Worm (Caenorhabditis elegans) whole organism, L1 larva: ENCODE data around the gene F46B3.14.

ENCODE experiments used
- C04F5.9 ChIP-seq: sonication (generic microtip); optimal IDR thresholded peaks from 2 replicates; lab custom pipeline; 2016; ENCODE audit warnings: missing genetic modification characterization, missing compliant biosample characterization
- F16B12.6 ChIP-seq: fragments of 150-350 bp; optimal IDR thresholded peaks from 2 replicates; lab custom pipeline; 2014; ENCODE audit warnings: missing biosample characterization, missing genetic modification characterization
- Y116A8C.19 ChIP-seq: sonication (generic microtip); optimal IDR thresholded peaks from 2 replicates; lab custom pipeline; 2016; ENCODE audit warnings: missing compliant biosample characterization, missing genetic modification characterization, borderline replicate concordance
- aha-1 ChIP-seq: fragments of 150-350 bp; optimal IDR thresholded peaks from 2 replicates; lab custom pipeline; 2014; ENCODE audit warnings: missing biosample characterization, missing genetic modification characterization
- alr-1 ChIP-seq: fragments of 200-800 bp; sonication (Bioruptor generic); optimal IDR thresholded peaks from 2 replicates; lab custom pipeline; 2018; ENCODE audit warnings: borderline replicate concordance, mild to moderate bottlenecking, missing genetic modification characterization, missing compliant biosample characterization
- ama-1 ChIP-seq: fragments of 150-350 bp; optimal IDR thresholded peaks from 2 replicates; lab custom pipeline; 2014
- blmp-1 ChIP-seq: fragments of 150-350 bp; optimal IDR thresholded peaks from 2 replicates; lab custom pipeline; 2014; ENCODE audit warnings: missing biosample characterization, missing genetic modification characterization
- ceh-88 ChIP-seq: fragments of 200-800 bp; sonication (Bioruptor generic); IDR thresholded peaks from 2 replicates; pipeline ENCODE4 v1.3.6; 2022; ENCODE audit warnings: missing genetic modification characterization, missing compliant biosample characterization
- ceh-90 ChIP-seq: sonication (generic microtip); optimal IDR thresholded peaks from 2 replicates; lab custom pipeline; 2016; ENCODE audit warnings: missing genetic modification characterization, missing compliant biosample characterization
- dsc-1 ChIP-seq: sonication (generic microtip); optimal IDR thresholded peaks from 2 replicates; lab custom pipeline; 2016; ENCODE audit warnings: mild to moderate bottlenecking, missing genetic modification characterization, missing compliant biosample characterization
- elt-2 ChIP-seq: sonication (generic microtip); optimal IDR thresholded peaks from 2 replicates; lab custom pipeline; 2016; ENCODE audit warnings: missing genetic modification characterization, mild to moderate bottlenecking, inconsistent platforms, missing compliant biosample characterization, missing genetic modification reagents
- elt-3 ChIP-seq, 6 experiments: fragments of 150-350 bp in 1 of 6; sonication (generic microtip); optimal IDR thresholded peaks; 2 replicates each; lab custom pipeline; 2017 to 2018; ENCODE audit warnings: missing biosample characterization in 6 of 6, missing genetic modification characterization in 6 of 6, inconsistent platforms in 1 of 6
- ets-5 ChIP-seq: fragments of 200-800 bp; sonication (Bioruptor generic); IDR thresholded peaks from 2 replicates; pipeline ENCODE4 v1.3.6; 2022; ENCODE audit warnings: missing genetic modification characterization, missing compliant biosample characterization
- fkh-8 ChIP-seq: sonication (generic microtip); optimal IDR thresholded peaks from 2 replicates; lab custom pipeline; 2016; ENCODE audit warnings: mild to moderate bottlenecking, missing genetic modification characterization, missing compliant biosample characterization
- fos-1 ChIP-seq: fragments of 150-350 bp; optimal IDR thresholded peaks from 2 replicates; lab custom pipeline; 2014; ENCODE audit warnings: missing biosample characterization, missing genetic modification characterization
- grh-1 ChIP-seq: fragments of 200-800 bp; sonication (Bioruptor generic); IDR thresholded peaks from 2 replicates; pipeline ENCODE4 v1.3.6; 2022; ENCODE audit warnings: missing genetic modification reagents, missing genetic modification characterization, missing compliant biosample characterization
- hlh-17 ChIP-seq: fragments of 200-800 bp; sonication (Bioruptor generic); optimal IDR thresholded peaks from 2 replicates; lab custom pipeline; 2018; ENCODE audit warnings: missing genetic modification characterization, mild to moderate bottlenecking, missing compliant biosample characterization, moderate library complexity, borderline replicate concordance
- hlh-4 ChIP-seq: sonication (generic microtip); optimal IDR thresholded peaks from 2 replicates; lab custom pipeline; 2016; ENCODE audit warnings: mild to moderate bottlenecking, missing genetic modification characterization, missing compliant biosample characterization
- irx-1 ChIP-seq: sonication (generic microtip); optimal IDR thresholded peaks from 2 replicates; lab custom pipeline; 2016; ENCODE audit warnings: missing genetic modification characterization, missing compliant biosample characterization
- isw-1 ChIP-seq: fragments of 200-800 bp; sonication (Bioruptor generic); IDR thresholded peaks from 2 replicates; pipeline ENCODE4 v1.3.6; 2022; ENCODE audit warnings: missing genetic modification characterization, missing compliant biosample characterization
- lin-14 ChIP-seq: fragments of 200-800 bp; sonication (Bioruptor generic); optimal IDR thresholded peaks from 2 replicates; lab custom pipeline; 2018; ENCODE audit warnings: mild to moderate bottlenecking, missing genetic modification characterization, moderate library complexity, missing compliant biosample characterization
- lin-15B ChIP-seq: fragments of 150-350 bp; sonication (generic microtip); optimal IDR thresholded peaks from 3 replicates; lab custom pipeline; 2014; ENCODE audit warnings: missing biosample characterization, missing genetic modification characterization
- lin-39 ChIP-seq: fragments of 150-350 bp; optimal IDR thresholded peaks from 2 replicates; lab custom pipeline; 2014; ENCODE audit warnings: missing biosample characterization, missing genetic modification reagents, missing genetic modification characterization
- mab-9 ChIP-seq: fragments of 200-800 bp; sonication (Bioruptor generic); IDR thresholded peaks from 2 replicates; pipeline ENCODE4 v1.3.6; 2022; ENCODE audit warnings: missing genetic modification reagents, missing genetic modification characterization, missing compliant biosample characterization
- mdl-1 ChIP-seq, 2 experiments: fragments of 150-350 bp; optimal IDR thresholded peaks; 2 replicates each; lab custom pipeline; 2014 to 2017; ENCODE audit warnings: missing biosample characterization in 2 of 2, missing genetic modification characterization in 2 of 2, inconsistent platforms in 1 of 2
- mef-2 ChIP-seq: fragments of 150-350 bp; optimal IDR thresholded peaks from 2 replicates; lab custom pipeline; 2014; ENCODE audit warnings: missing biosample characterization, missing genetic modification characterization
- nhr-12 ChIP-seq: sonication (generic microtip); optimal IDR thresholded peaks from 2 replicates; lab custom pipeline; 2017; ENCODE audit warnings: missing biosample characterization, missing genetic modification characterization
- nhr-237 ChIP-seq: fragments of 150-350 bp; optimal IDR thresholded peaks from 2 replicates; lab custom pipeline; 2014; ENCODE audit warnings: missing biosample characterization, missing genetic modification characterization
- nhr-84 ChIP-seq: sonication (generic microtip); optimal IDR thresholded peaks from 2 replicates; lab custom pipeline; 2017; ENCODE audit warnings: missing biosample characterization, missing genetic modification characterization
- nhr-85 ChIP-seq: sonication (generic microtip); peaks from one replicate; lab custom pipeline; 2016; ENCODE audit warnings: missing genetic modification characterization, inconsistent platforms, missing compliant biosample characterization
- nhr-90 ChIP-seq: sonication (generic microtip); optimal IDR thresholded peaks from 2 replicates; lab custom pipeline; 2016; ENCODE audit warnings: mild to moderate bottlenecking, missing genetic modification characterization, missing compliant biosample characterization; ENCODE audit not compliant: poor library complexity
- pag-3 ChIP-seq: sonication (generic microtip); optimal IDR thresholded peaks from 2 replicates; lab custom pipeline; 2017; ENCODE audit warnings: missing genetic modification characterization, mild to moderate bottlenecking, missing compliant biosample characterization, antibody characterized with exemption, borderline replicate concordance; ENCODE audit not compliant: insufficient read depth
- pax-3 ChIP-seq: fragments of 200-800 bp; sonication (Bioruptor generic); optimal IDR thresholded peaks from 2 replicates; lab custom pipeline; 2018; ENCODE audit warnings: mild to moderate bottlenecking, missing genetic modification characterization, moderate library complexity, missing compliant biosample characterization
- rnt-1 ChIP-seq: sonication (generic microtip); optimal IDR thresholded peaks from 2 replicates; lab custom pipeline; 2016; ENCODE audit warnings: mild to moderate bottlenecking, missing genetic modification characterization, moderate library complexity, missing compliant biosample characterization
- snpc-4 ChIP-seq: fragments of 150-350 bp; optimal IDR thresholded peaks from 2 replicates; lab custom pipeline; 2014; ENCODE audit warnings: missing biosample characterization, missing genetic modification characterization
- sox-4 ChIP-seq: sonication (generic microtip); optimal IDR thresholded peaks from 2 replicates; lab custom pipeline; 2016; ENCODE audit warnings: missing genetic modification characterization, missing compliant biosample characterization
- sptf-1 ChIP-seq: fragments of 150-350 bp; optimal IDR thresholded peaks from 2 replicates; lab custom pipeline; 2014; ENCODE audit warnings: missing biosample characterization, missing genetic modification characterization
- sup-37 ChIP-seq: fragments of 200-800 bp; sonication (Bioruptor generic); optimal IDR thresholded peaks from 2 replicates; lab custom pipeline; 2018; ENCODE audit warnings: mild to moderate bottlenecking, missing genetic modification characterization, missing compliant biosample characterization
- tbx-2 ChIP-seq: sonication (generic microtip); optimal IDR thresholded peaks from 2 replicates; lab custom pipeline; 2016; ENCODE audit warnings: missing genetic modification characterization, missing compliant biosample characterization
- unc-130 ChIP-seq: fragments of 150-350 bp; optimal IDR thresholded peaks from 2 replicates; lab custom pipeline; 2017; ENCODE audit warnings: missing biosample characterization, missing genetic modification characterization, inconsistent platforms
- unc-30 ChIP-seq: sonication (generic microtip); optimal IDR thresholded peaks from 2 replicates; lab custom pipeline; 2017; ENCODE audit warnings: missing biosample characterization, missing genetic modification characterization
- unc-62 ChIP-seq: fragments of 150-350 bp; optimal IDR thresholded peaks from 2 replicates; lab custom pipeline; 2014; ENCODE audit warnings: missing biosample characterization, missing genetic modification reagents, missing genetic modification characterization
- unc-86 ChIP-seq: sonication (generic microtip); optimal IDR thresholded peaks from 2 replicates; lab custom pipeline; 2016; ENCODE audit warnings: missing genetic modification characterization, missing compliant biosample characterization
- vab-15 ChIP-seq: sonication (generic microtip); optimal IDR thresholded peaks from 2 replicates; lab custom pipeline; 2017; ENCODE audit warnings: missing genotype, mild to moderate bottlenecking, missing genetic modification characterization, missing compliant biosample characterization
- zip-4 ChIP-seq: fragments of 200-800 bp; sonication (Bioruptor generic); optimal IDR thresholded peaks from 2 replicates; lab custom pipeline; 2018; ENCODE audit warnings: mild to moderate bottlenecking, missing genetic modification characterization, moderate library complexity, missing compliant biosample characterization
- ztf-11 ChIP-seq, 2 experiments: sonication (generic microtip); optimal IDR thresholded peaks; 2 replicates each; lab custom pipeline; 2016 to 2017; ENCODE audit warnings: missing genetic modification characterization in 2 of 2, missing biosample characterization in 1 of 2, missing compliant biosample characterization in 1 of 2
- ztf-4 ChIP-seq: fragments of 150-350 bp; optimal IDR thresholded peaks from 2 replicates; lab custom pipeline; 2014; ENCODE audit warnings: missing biosample characterization, missing genetic modification characterization

Gene F46B3.14

DNA sequence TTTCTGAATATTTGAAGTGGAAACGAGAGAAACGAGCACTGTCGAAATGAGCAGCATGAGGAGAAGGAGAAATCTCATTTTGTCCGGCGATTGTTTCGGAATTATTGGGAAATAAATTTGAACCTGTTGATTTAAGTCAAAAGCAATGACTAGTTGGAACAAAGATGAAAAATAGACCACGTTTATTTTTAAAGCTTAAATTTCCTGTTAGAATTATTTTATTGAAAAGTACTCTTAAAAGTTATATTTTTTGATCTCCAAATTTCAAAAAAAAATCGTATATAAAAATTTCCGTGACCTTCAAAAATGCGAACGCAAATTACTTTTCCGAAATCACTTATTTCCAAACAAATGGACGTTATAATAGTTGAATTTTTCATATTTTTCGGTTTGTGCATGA is 35.5 kb downstream of the F46B3.14 start, which contains the start of gene F26F2.11:
Gene F26F2.11, minus strand, starts transcription at position 101 of the 400 bp plus-strand sequence.
- TF ChIP-seq nhr-12 (tag; lab: Kevin White, UChicago) (no peak), mab-9 (GFP tag; lab: Robert Waterston, UW) (no peak), unc-130 (tag; lab: Kevin White, UChicago) (no peak), irx-1 (no peak), elt-3 (tag; optimal IDR thresholded peaks at IDR 0.05; lab: Kevin White, UChicago) (no peak), C04F5.9 (tag; lab: Kevin White, UChicago) (no peak), aha-1 (tag; lab: Kevin White, UChicago) (no peak)

DNA sequence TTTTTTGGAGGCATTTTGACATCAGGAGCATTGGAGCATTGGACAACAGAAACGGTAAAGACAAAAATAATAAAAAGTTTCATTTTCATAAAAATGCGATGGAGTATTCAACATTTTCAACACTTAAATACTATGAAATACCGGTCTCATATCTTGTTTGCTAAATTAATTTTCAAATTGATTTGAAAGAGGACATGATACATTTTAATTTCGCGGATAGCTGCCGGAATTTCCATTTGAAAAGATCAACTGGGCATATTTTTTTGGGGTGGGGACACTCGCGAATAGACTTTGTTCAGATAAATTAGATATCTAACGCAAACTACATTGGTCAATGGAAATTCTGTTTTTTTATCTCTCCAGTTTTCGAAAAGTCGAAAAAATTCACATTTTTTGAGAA is 36.4 kb downstream of the F46B3.14 start, which contains the start of gene F26F2.10:
Gene F26F2.10, minus strand, starts transcription at position 101 of the 400 bp plus-strand sequence.
- TF ChIP-seq pax-3 (tag; lab: Kevin White, UChicago) (no peak), lin-14 (GFP tag; lab: Kevin White, UChicago) (no peak), C04F5.9 (tag; lab: Kevin White, UChicago) (no peak), nhr-237 (tag; lab: Kevin White, UChicago) (no peak), rnt-1 (no peak), elt-3 (tag; optimal IDR thresholded peaks at IDR 0.05; lab: Kevin White, UChicago) (no peak), Y116A8C.19 (tag; lab: Kevin White, UChicago) (no peak), lin-15B (tag; lab: Kevin White, UChicago) (no peak), tbx-2 (tag; lab: Kevin White, UChicago) (no peak), mdl-1 (tag; optimal IDR thresholded peaks at IDR 0.05; lab: Kevin White, UChicago) (no peak)
- TF ChIP-seq, all 84 proteins: peak for 0

DNA sequence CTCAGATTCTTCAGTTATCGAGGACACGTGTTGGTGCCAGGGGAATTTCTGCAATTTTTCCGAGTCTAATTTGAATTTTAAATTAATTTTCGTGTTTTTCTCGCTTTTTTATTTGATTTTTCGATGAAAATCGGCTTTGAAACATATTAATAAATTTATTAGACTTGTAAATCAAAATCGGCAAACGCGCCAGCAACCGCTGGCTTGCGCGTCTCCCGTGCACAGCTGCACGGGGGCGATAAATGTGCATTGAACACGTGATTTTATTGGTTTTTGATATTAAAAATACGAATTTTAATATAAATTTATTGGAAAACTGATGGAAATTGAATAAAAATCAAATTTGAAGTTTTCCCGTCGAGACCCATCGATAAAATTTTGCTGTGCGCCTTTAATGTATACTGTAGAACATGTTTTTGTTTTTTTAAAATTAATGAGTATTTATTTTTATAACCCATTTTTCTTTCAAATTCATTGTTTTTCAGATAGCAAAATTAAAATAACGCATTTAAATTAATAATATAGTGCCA is 50.6 kb downstream of the F46B3.14 start, which contains the start of gene F26F2.7:
Gene F26F2.7, plus strand, starts transcription at position 480 of the 530 bp plus-strand sequence.
- peak; percentile 70 for TF ChIP-seq ceh-88 (GFP tag; lab: Robert Waterston, UW)
- no peak for TF ChIP-seq ets-5 (GFP tag; lab: Robert Waterston, UW)
- TF ChIP-seq fkh-8 (tag; lab: Kevin White, UChicago) = peak; percentile 87
- TF ChIP-seq grh-1 = peak; percentile 66; the same call in 1 of the 2 replicates
- peak in 2 of 6 experiments; percentile 33 to 66 for TF ChIP-seq elt-3 (tag; optimal IDR thresholded peaks at IDR 0.05; lab: Kevin White, UChicago)
- TF ChIP-seq unc-62 (GFP tag; lab: Kevin White, UChicago) = no peak
- no peak for TF ChIP-seq Y116A8C.19 (tag; lab: Kevin White, UChicago)
- peak in 1 of 2 experiments; percentile 67 for TF ChIP-seq ztf-11 (tag; optimal IDR thresholded peaks at IDR 0.05; lab: Kevin White, UChicago)
- TF ChIP-seq sup-37 (GFP tag; lab: Kevin White, UChicago) = peak; percentile 30
- peak; percentile 65 for TF ChIP-seq isw-1 (GFP tag; lab: Robert Waterston, UW)
- no peak for TF ChIP-seq ztf-4 (tag; lab: Kevin White, UChicago)
- peak; percentile 87 for TF ChIP-seq nhr-85
- TF ChIP-seq fos-1 (tag; lab: Kevin White, UChicago) = peak; percentile 28
- peak; percentile 81 for TF ChIP-seq elt-2 (tag; lab: Kevin White, UChicago)
- TF ChIP-seq lin-39 (tag; lab: Kevin White, UChicago) = peak; percentile 80
- TF ChIP-seq snpc-4 (tag; lab: Kevin White, UChicago) = peak; percentile 81
- TF ChIP-seq blmp-1 = peak; percentile 11
- TF ChIP-seq hlh-17 (GFP tag; lab: Kevin White, UChicago) = no peak
- peak; percentile 89 for TF ChIP-seq tbx-2 (tag; lab: Kevin White, UChicago)
- TF ChIP-seq F16B12.6 (tag; lab: Kevin White, UChicago) = peak; percentile 53
- TF ChIP-seq ama-1 = no peak
- TF ChIP-seq unc-30 = no peak
- TF ChIP-seq alr-1 (tag; lab: Kevin White, UChicago) = no peak
- no peak for TF ChIP-seq ceh-90 (tag; lab: Kevin White, UChicago)
- TF ChIP-seq hlh-4 (tag; lab: Kevin White, UChicago) = peak; percentile 3
- peak; percentile 23 for TF ChIP-seq mef-2 (tag; lab: Kevin White, UChicago)
- TF ChIP-seq pag-3 = no peak
- peak; percentile 90 for TF ChIP-seq nhr-90
- peak; percentile 79 for TF ChIP-seq unc-86 (tag; lab: Kevin White, UChicago)
- TF ChIP-seq sptf-1 (tag; lab: Kevin White, UChicago) = no peak
- TF ChIP-seq sox-4 (tag; lab: Kevin White, UChicago) = peak; percentile 75
- TF ChIP-seq vab-15 (tag; lab: Kevin White, UChicago) = no peak
- peak; percentile 72 for TF ChIP-seq zip-4
- peak; percentile 92 for TF ChIP-seq lin-14 (GFP tag; lab: Kevin White, UChicago)
- no peak for TF ChIP-seq nhr-84 (tag; lab: Kevin White, UChicago)
- peak; percentile 93 for TF ChIP-seq dsc-1 (tag; lab: Kevin White, UChicago)
